Worm (Caenorhabditis elegans): ENCODE data around the gene try-13.

- TF ChIP-seq unc-42 (tag; optimal IDR thresholded peaks at IDR 0.05), result no peak
- no peak for TF ChIP-seq K02D7.2 (tag; optimal IDR thresholded peaks at IDR 0.05)
- TF ChIP-seq hlh-6 (tag; optimal IDR thresholded peaks at IDR 0.05), result no peak
Observed at ce11 chrV:7415780-7416428, 24.0 kb upstream of the try-13 start, which contains the start of gene F18E3.13.
